Worm (Caenorhabditis elegans): ENCODE results near the gene ttr-57.

ttr-57 gene

DNA sequence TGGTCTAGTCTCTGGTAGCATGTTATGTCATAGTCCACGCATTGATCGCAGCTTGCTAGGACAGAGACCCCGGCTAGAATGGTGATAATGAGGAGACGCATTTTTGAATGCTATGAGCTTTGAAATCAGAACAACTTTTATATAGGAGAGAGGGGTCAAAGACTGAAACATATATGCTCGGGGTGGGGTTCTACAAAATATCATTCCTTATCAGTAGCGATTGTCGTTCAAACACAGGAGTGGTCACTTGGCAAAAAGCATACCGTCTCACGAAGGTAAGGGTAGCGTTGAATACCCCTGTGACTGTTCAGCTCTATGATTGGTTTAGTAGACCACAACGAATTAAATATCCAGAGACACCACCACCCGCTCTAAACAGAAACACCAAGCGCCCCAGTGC lies 7.8 kb upstream of the ttr-57 start, which contains the start of gene F46B3.1:
F46B3.1 (minus strand) TSS at position 101 of the 400 bp plus-strand sequence.
- TF ChIP-seq Y22D7AL.16 (tag; optimal IDR thresholded peaks at IDR 0.05) (no peak), ceh-31 (tag; optimal IDR thresholded peaks at IDR 0.05) (no peak), ceh-34 (tag; optimal IDR thresholded peaks at IDR 0.05) (no peak), ceh-2 (tag; optimal IDR thresholded peaks at IDR 0.05) (no peak), fax-1 (tag; optimal IDR thresholded peaks at IDR 0.05) (no peak), tbx-7 (tag; optimal IDR thresholded peaks at IDR 0.05) (no peak)

DNA sequence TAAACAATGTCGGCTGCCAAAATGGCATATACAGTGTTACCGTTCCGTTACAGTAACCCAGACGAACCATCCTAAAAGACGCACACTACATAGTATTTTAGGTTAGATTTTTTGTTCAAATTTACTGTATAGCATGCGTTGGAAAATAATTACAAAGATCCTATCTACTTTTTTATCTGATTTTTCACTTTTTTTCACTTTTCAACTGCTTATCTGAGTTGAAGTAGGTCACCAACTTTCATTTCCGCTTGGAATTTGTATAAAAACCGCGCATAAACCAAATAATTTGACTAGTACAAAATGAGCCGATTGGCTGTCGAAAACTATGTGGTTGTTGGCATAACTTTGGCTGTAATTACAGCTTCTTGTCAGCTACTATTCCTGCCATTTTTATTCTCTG lies 5.1 kb upstream of the ttr-57 start, which contains the start of gene col-163:
col-163 (plus strand) TSS at position 301 of the 400 bp plus-strand sequence.
- TF ChIP-seq unc-42 (tag; optimal IDR thresholded peaks at IDR 0.05): no peak
- TF ChIP-seq unc-86 (tag; optimal IDR thresholded peaks at IDR 0.05): no peak
- TF ChIP-seq ceh-22 (tag; optimal IDR thresholded peaks at IDR 0.05): no peak
- no peak for TF ChIP-seq ztf-16 (tag; optimal IDR thresholded peaks at IDR 0.05)
- no peak for TF ChIP-seq rnt-1 (tag; optimal IDR thresholded peaks at IDR 0.05)
- TF ChIP-seq tbx-7 (tag; optimal IDR thresholded peaks at IDR 0.05): no peak
- no peak for TF ChIP-seq pax-1 (tag; optimal IDR thresholded peaks at IDR 0.05)
- no peak for TF ChIP-seq fkh-6 (tag; optimal IDR thresholded peaks at IDR 0.05)
- no peak for TF ChIP-seq ceh-9 (tag; optimal IDR thresholded peaks at IDR 0.05)
- TF ChIP-seq madf-2 (tag; optimal IDR thresholded peaks at IDR 0.05): no peak
- no peak for TF ChIP-seq zip-5 (tag; optimal IDR thresholded peaks at IDR 0.05)
- no peak for TF ChIP-seq hlh-13 (GFP tag; optimal IDR thresholded peaks at IDR 0.05)
- TF ChIP-seq ceh-48 (tag; optimal IDR thresholded peaks at IDR 0.05): no peak
- TF ChIP-seq sox-4 (tag; optimal IDR thresholded peaks at IDR 0.05): no peak

DNA sequence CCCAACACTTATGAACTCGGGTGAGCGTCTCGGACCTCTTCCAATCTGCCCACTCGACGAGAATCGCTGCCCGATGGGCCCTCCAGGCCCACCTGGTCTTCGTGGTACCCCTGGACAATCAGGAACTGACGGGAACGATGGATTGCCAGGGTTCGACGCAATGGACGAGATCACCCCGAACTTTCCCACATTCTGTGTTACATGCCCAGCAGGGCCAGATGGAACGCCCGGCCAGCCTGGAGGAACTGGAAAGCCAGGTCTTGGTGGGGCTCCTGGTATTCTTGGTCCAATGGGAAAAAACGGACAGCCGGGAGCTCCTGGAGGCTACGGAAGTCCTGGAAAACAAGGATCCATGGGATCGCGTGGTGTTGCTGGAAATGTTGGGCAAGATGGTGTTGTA lies 4.2 kb upstream of the ttr-57 start:
- TF ChIP-seq madf-2 (tag; optimal IDR thresholded peaks at IDR 0.05): no peak
- TF ChIP-seq ceh-24 (tag; optimal IDR thresholded peaks at IDR 0.05): no peak
- peak; percentile 87 for TF ChIP-seq elt-4 (tag; optimal IDR thresholded peaks at IDR 0.05)
- TF ChIP-seq lin-11 (tag; optimal IDR thresholded peaks at IDR 0.05): no peak
- no peak for TF ChIP-seq mec-3 (tag; optimal IDR thresholded peaks at IDR 0.05; ENCODE audit: borderline replicate concordance)
- no peak for TF ChIP-seq fkh-6 (tag; optimal IDR thresholded peaks at IDR 0.05)
- peak; percentile 7 for TF ChIP-seq ceh-31 (tag; optimal IDR thresholded peaks at IDR 0.05)

DNA sequence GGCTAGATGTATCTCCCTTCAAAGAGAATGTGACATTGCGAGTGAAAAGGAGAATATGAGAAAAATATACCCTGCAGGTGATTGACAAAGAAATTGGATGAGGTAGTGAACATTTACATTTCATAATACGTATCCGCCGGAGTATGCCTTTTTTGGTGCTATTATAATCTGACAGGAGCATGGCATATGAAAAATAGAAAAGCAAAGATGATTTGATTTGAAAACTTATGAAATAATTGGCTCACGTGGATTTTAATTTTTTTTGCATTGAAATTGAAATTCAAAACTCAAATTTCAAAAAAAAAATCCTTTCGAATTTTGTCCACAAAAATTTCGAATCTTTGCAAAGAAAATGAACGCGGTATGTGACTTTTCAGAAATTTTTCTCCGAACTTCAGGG lies 1.9 kb upstream of the ttr-57 start, which contains the start of gene ttr-11:
ttr-11 (plus strand) TSS at position 301 of the 400 bp plus-strand sequence.
- no peak for TF ChIP-seq ttx-3 (tag; optimal IDR thresholded peaks at IDR 0.05)

DNA sequence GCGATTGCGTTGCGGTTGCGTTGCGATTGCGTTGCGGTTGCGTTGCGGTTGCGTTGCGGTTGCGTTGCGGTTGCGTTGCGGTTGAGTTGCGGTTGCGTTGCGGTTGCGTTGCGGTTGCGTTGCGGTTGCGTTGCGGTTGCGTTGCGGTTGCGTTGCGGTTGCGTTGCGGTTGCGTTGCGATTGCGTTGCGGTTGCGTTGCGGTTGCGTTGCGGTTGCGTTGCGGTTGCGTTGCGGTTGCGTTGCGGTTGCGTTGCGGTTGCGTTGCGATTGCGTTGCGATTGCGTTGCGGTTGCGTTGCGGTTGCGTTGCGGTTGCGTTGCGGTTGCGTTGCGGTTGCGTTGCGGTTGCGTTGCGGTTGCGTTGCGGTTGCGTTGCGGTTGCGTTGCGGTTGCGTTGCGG lies 907 bp downstream of the ttr-57 start:
- TF ChIP-seq rnt-1 (tag; optimal IDR thresholded peaks at IDR 0.05): peak; percentile 85

DNA sequence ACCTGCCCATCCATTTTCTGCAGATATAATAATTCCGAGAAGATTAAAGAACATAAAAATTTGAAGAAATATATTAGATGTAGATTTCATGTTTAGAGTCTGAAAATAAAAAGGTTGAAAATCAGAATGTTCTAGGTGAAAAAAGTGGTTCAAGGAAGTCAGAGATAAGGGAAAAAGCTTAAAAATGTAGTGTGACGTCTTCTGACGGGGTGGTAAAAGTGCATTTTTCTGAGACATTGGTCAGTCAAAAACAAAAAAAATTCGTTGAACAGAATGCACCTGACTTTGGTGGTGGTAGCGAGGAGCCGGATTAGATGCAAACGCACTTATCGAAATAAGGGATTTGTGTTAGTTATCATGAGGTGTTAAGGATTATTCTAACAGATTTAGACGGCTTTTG lies 1.7 kb downstream of the ttr-57 start, which contains the start of gene F46B3.23:
F46B3.23 (minus strand) TSS at position 101 of the 400 bp plus-strand sequence.
- TF ChIP-seq elt-4 (tag; optimal IDR thresholded peaks at IDR 0.05) (no peak), Y22D7AL.16 (tag; optimal IDR thresholded peaks at IDR 0.05) (no peak), pag-3 (tag; optimal IDR thresholded peaks at IDR 0.05; ENCODE audit: borderline replicate concordance) (no peak), che-1 (tag; optimal IDR thresholded peaks at IDR 0.05) (no peak), sox-4 (tag; optimal IDR thresholded peaks at IDR 0.05) (no peak), unc-3 (GFP tag; conservative IDR thresholded peaks at IDR 0.05) (no peak), unc-3 (tag; optimal IDR thresholded peaks at IDR 0.05) (no peak), ceh-34 (tag; optimal IDR thresholded peaks at IDR 0.05) (no peak), ceh-9 (tag; optimal IDR thresholded peaks at IDR 0.05) (no peak), ets-4 (tag; optimal IDR thresholded peaks at IDR 0.05) (no peak), fax-1 (tag; optimal IDR thresholded peaks at IDR 0.05) (no peak), ceh-2 (tag; optimal IDR thresholded peaks at IDR 0.05) (no peak)

DNA sequence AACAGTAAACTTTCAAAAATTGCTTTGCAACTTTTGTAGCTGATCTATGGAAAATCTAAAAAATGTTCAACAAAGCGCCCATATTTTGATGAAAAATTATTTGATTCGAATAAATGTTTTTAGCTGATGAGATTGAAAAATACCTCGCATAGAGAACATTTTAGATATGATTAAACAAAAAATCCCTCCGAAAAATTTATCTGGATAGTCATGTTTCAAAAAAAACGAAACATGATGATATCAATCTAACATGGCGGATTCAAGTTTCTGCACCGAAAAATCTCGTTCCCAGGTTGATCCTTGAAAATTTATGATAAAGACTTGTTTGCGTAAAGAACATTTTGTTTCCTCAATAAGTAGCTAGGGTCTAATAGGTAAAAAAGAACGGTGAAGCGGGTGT lies 3.8 kb downstream of the ttr-57 start, which contains the start of gene ttr-12:
ttr-12 (minus strand) TSS at position 101 of the 400 bp plus-strand sequence.
- TF ChIP-seq ceh-48 (tag; optimal IDR thresholded peaks at IDR 0.05) (no peak), ceh-9 (tag; optimal IDR thresholded peaks at IDR 0.05) (no peak), zip-5 (tag; optimal IDR thresholded peaks at IDR 0.05) (no peak), ceh-31 (tag; optimal IDR thresholded peaks at IDR 0.05) (no peak), fkh-10 (GFP tag; optimal IDR thresholded peaks at IDR 0.05) (no peak), nhr-11 (tag; optimal IDR thresholded peaks at IDR 0.05) (no peak), pag-3 (tag; optimal IDR thresholded peaks at IDR 0.05; ENCODE audit: borderline replicate concordance) (no peak)
